Worm (Caenorhabditis elegans) whole organism, mixed stage, embryonic: Measurements from ENCODE around the gene glb-23.

Experiments used
- M03D4.4 ChIP-seq: sonication (generic microtip); optimal IDR thresholded peaks from 2 replicates; lab custom pipeline; 2017; ENCODE audit warnings: mild to moderate bottlenecking, missing genetic modification characterization, missing compliant biosample characterization
- bed-3 ChIP-seq: fragments of 200-800 bp; sonication (Bioruptor generic); optimal IDR thresholded peaks from 3 replicates; lab custom pipeline; 2018; ENCODE audit warnings: mild to moderate bottlenecking, missing genetic modification characterization, moderate library complexity, missing compliant biosample characterization
- blmp-1 ChIP-seq: fragments of 150-350 bp; optimal IDR thresholded peaks from 2 replicates; lab custom pipeline; 2014; ENCODE audit warnings: missing biosample characterization, missing genetic modification characterization
- ceh-39 ChIP-seq: fragments of 150-350 bp; optimal IDR thresholded peaks from 2 replicates; lab custom pipeline; 2014; ENCODE audit warnings: missing biosample characterization, missing genetic modification characterization
- ceh-43 ChIP-seq: fragments of 200-800 bp; sonication (Bioruptor generic); optimal IDR thresholded peaks from 2 replicates; lab custom pipeline; 2018; ENCODE audit warnings: mild to moderate bottlenecking, missing genetic modification characterization, moderate library complexity, missing compliant biosample characterization
- ces-1 ChIP-seq: fragments of 150-350 bp; optimal IDR thresholded peaks from 2 replicates; lab custom pipeline; 2014; ENCODE audit warnings: missing biosample characterization, missing genetic modification reagents, missing genetic modification characterization
- cnd-1 ChIP-seq: fragments of 200-800 bp; sonication (Bioruptor generic); optimal IDR thresholded peaks from 2 replicates; lab custom pipeline; 2018; ENCODE audit warnings: mild to moderate bottlenecking, missing genetic modification characterization, missing compliant biosample characterization
- drap-1 ChIP-seq: fragments of 200-800 bp; sonication (Bioruptor generic); optimal IDR thresholded peaks from 3 replicates; lab custom pipeline; 2018; ENCODE audit warnings: mild to moderate bottlenecking, missing genetic modification characterization, missing compliant biosample characterization
- elt-1 ChIP-seq: sonication (generic microtip); optimal IDR thresholded peaks from 2 replicates; lab custom pipeline; 2017; ENCODE audit warnings: missing genetic modification characterization, mild to moderate bottlenecking, missing compliant biosample characterization, antibody characterized with exemption, moderate library complexity, borderline replicate concordance; ENCODE audit not compliant: insufficient read depth
- flh-1 ChIP-seq: fragments of 200-800 bp; sonication (Bioruptor generic); optimal IDR thresholded peaks from 2 replicates; lab custom pipeline; 2018; ENCODE audit warnings: mild to moderate bottlenecking, missing genetic modification characterization, moderate library complexity, missing compliant biosample characterization
- ham-2 ChIP-seq: fragments of 200-800 bp; sonication (Bioruptor generic); optimal IDR thresholded peaks from 2 replicates; lab custom pipeline; 2018; ENCODE audit warnings: mild to moderate bottlenecking, missing genetic modification characterization, missing compliant biosample characterization
- hlh-1 ChIP-seq: fragments of 150-350 bp; optimal IDR thresholded peaks from 2 replicates; lab custom pipeline; 2014; ENCODE audit warnings: missing biosample characterization, missing genetic modification reagents, missing genetic modification characterization
- lin-13 ChIP-seq: fragments of 150-350 bp; optimal IDR thresholded peaks from 2 replicates; lab custom pipeline; 2014; ENCODE audit warnings: missing biosample characterization, missing genetic modification characterization
- lin-32 ChIP-seq: fragments of 200-800 bp; sonication (Bioruptor generic); optimal IDR thresholded peaks from 2 replicates; lab custom pipeline; 2018; ENCODE audit warnings: mild to moderate bottlenecking, missing genetic modification characterization, missing compliant biosample characterization
- lsy-2 ChIP-seq: fragments of 150-350 bp; optimal IDR thresholded peaks from 2 replicates; lab custom pipeline; 2014; ENCODE audit warnings: missing biosample characterization, missing genetic modification characterization
- mab-5 ChIP-seq: fragments of 150-350 bp; optimal IDR thresholded peaks from 2 replicates; lab custom pipeline; 2014; ENCODE audit warnings: missing biosample characterization, missing genetic modification characterization
- mep-1 ChIP-seq: fragments of 150-350 bp; optimal IDR thresholded peaks from 2 replicates; lab custom pipeline; 2017; ENCODE audit warnings: missing biosample characterization, missing genetic modification reagents, missing genetic modification characterization, inconsistent platforms
- mls-2 ChIP-seq: sonication (generic microtip); optimal IDR thresholded peaks from 2 replicates; lab custom pipeline; 2016; ENCODE audit warnings: mild to moderate bottlenecking, missing genetic modification characterization, moderate library complexity, missing compliant biosample characterization
- nhr-12 ChIP-seq: fragments of 150-350 bp; optimal IDR thresholded peaks from 2 replicates; lab custom pipeline; 2014; ENCODE audit warnings: missing biosample characterization, missing genetic modification characterization
- nhr-2 ChIP-seq: fragments of 150-350 bp; optimal IDR thresholded peaks from 2 replicates; lab custom pipeline; 2014; ENCODE audit warnings: missing biosample characterization, missing genetic modification characterization
- nhr-237 ChIP-seq: fragments of 150-350 bp; optimal IDR thresholded peaks from 2 replicates; lab custom pipeline; 2014; ENCODE audit warnings: missing biosample characterization, missing genetic modification characterization
- nhr-76 ChIP-seq: sonication (generic microtip); optimal IDR thresholded peaks from 2 replicates; lab custom pipeline; 2017; ENCODE audit warnings: missing biosample characterization, missing genetic modification characterization
- pha-4 ChIP-seq: fragments of 150-350 bp; optimal IDR thresholded peaks from 2 replicates; lab custom pipeline; 2018; ENCODE audit warnings: missing biosample characterization, missing genetic modification reagents, missing genetic modification characterization
- sem-2 ChIP-seq: fragments of 200-800 bp; sonication (Bioruptor generic); optimal IDR thresholded peaks from 2 replicates; lab custom pipeline; 2018; ENCODE audit warnings: mild to moderate bottlenecking, missing genetic modification characterization, missing compliant biosample characterization
- snpc-4 ChIP-seq: fragments of 150-350 bp; optimal IDR thresholded peaks from 2 replicates; lab custom pipeline; 2014; ENCODE audit warnings: missing biosample characterization, missing genetic modification characterization
- sptf-1 ChIP-seq: sonication (generic microtip); optimal IDR thresholded peaks from 2 replicates; lab custom pipeline; 2017; ENCODE audit warnings: mild to moderate bottlenecking, missing genetic modification characterization, moderate library complexity, missing compliant biosample characterization
- tbx-8 ChIP-seq: fragments of 200-800 bp; sonication (Bioruptor generic); optimal IDR thresholded peaks from 2 replicates; lab custom pipeline; 2018; ENCODE audit warnings: mild to moderate bottlenecking, missing genetic modification characterization, moderate library complexity, missing compliant biosample characterization
- unc-120 ChIP-seq: sonication (generic microtip); optimal IDR thresholded peaks from 2 replicates; lab custom pipeline; 2017; ENCODE audit warnings: missing genetic modification characterization, missing compliant biosample characterization; ENCODE audit not compliant: poor library complexity, severe bottlenecking
- unc-39 ChIP-seq: fragments of 150-350 bp; optimal IDR thresholded peaks from 2 replicates; lab custom pipeline; 2014; ENCODE audit warnings: missing biosample characterization, missing genetic modification characterization
- unc-62 ChIP-seq: fragments of 150-350 bp; optimal IDR thresholded peaks from 2 replicates; lab custom pipeline; 2014; ENCODE audit warnings: missing biosample characterization, missing genetic modification reagents, missing genetic modification characterization
- zip-8 ChIP-seq: fragments of 150-350 bp; optimal IDR thresholded peaks from 2 replicates; lab custom pipeline; 2014; ENCODE audit warnings: missing biosample characterization, missing genetic modification characterization

Gene glb-23

ce11 chrIV:7191745-7192144, 27.6 kb downstream of the glb-23 start, which contains the start of gene R13A1.5:
R13A1.5 (minus strand) TSS chrIV:7191845.
- TF ChIP-seq mep-1 (tag; lab: Kevin White, UChicago) = no peak
- TF ChIP-seq M03D4.4 = no peak
- TF ChIP-seq ham-2 = no peak
- no peak for TF ChIP-seq sptf-1 (tag; lab: Kevin White, UChicago)
- TF ChIP-seq lin-32 = no peak
- TF ChIP-seq blmp-1 (tag; lab: Kevin White, UChicago) = no peak
- TF ChIP-seq zip-8 = no peak
- TF ChIP-seq nhr-12 (tag; lab: Kevin White, UChicago) = no peak
- TF ChIP-seq hlh-1 (tag; lab: Kevin White, UChicago) = no peak
- TF ChIP-seq lsy-2 (tag; lab: Kevin White, UChicago) = no peak
- TF ChIP-seq nhr-76 (tag; lab: Kevin White, UChicago) = no peak
- TF ChIP-seq drap-1 (GFP tag; lab: Kevin White, UChicago) = no peak
- TF ChIP-seq sem-2 (GFP tag; lab: Kevin White, UChicago) = no peak

DNA sequence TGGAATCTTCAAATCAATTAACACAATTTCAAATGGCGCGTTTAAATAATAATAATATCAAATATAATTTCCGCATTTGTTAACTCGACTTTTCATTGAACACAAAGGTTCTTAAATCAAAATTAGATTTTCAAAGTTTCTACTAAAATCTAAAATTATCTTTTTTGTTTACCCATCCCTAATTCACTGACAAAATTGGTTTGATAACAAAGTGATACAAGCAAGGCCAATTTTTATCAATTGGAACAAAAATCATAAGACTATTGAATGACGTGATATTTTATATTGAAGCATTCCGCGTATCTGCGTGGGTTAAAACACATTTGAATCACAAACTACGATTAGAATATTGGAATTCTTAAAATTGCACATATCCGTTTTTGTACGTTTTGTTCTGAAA, 28.9 kb downstream of the glb-23 start:
- TF ChIP-seq mab-5 (tag; lab: Kevin White, UChicago) (no peak), pha-4 (tag; lab: Kevin White, UChicago) (no peak), nhr-76 (tag; lab: Kevin White, UChicago) (no peak), unc-120 (tag; lab: Kevin White, UChicago) (no peak), elt-1 (tag; lab: Kevin White, UChicago) (no peak), snpc-4 (tag; lab: Kevin White, UChicago) (no peak), ces-1 (GFP tag; lab: Kevin White, UChicago) (no peak), drap-1 (GFP tag; lab: Kevin White, UChicago) (no peak), unc-39 (tag; lab: Kevin White, UChicago) (no peak), tbx-8 (GFP tag; lab: Kevin White, UChicago) (no peak), hlh-1 (tag; lab: Kevin White, UChicago) (no peak), ceh-43 (GFP tag; lab: Kevin White, UChicago) (no peak), mls-2 (tag; lab: Kevin White, UChicago) (no peak), sem-2 (GFP tag; lab: Kevin White, UChicago) (no peak), nhr-237 (no peak), blmp-1 (tag; lab: Kevin White, UChicago) (no peak), M03D4.4 (no peak), ceh-39 (tag; lab: Kevin White, UChicago) (no peak), lin-13 (tag; lab: Kevin White, UChicago) (no peak), flh-1 (GFP tag; lab: Kevin White, UChicago) (no peak)
- TF ChIP-seq, all 35 proteins: peak for 0

- no peak for TF ChIP-seq lsy-2 (tag; lab: Kevin White, UChicago)
- TF ChIP-seq ces-1 (GFP tag; lab: Kevin White, UChicago) = peak; percentile 69
- TF ChIP-seq bed-3 = no peak
- no peak for TF ChIP-seq pha-4 (tag; lab: Kevin White, UChicago)
- no peak for TF ChIP-seq flh-1 (GFP tag; lab: Kevin White, UChicago)
- no peak for TF ChIP-seq unc-120 (tag; lab: Kevin White, UChicago)
- no peak for TF ChIP-seq nhr-12 (tag; lab: Kevin White, UChicago)
- no peak for TF ChIP-seq snpc-4 (tag; lab: Kevin White, UChicago)
- no peak for TF ChIP-seq M03D4.4
These were observed 30.5 kb downstream of the glb-23 start, which contains the start of gene srlf-7 for ce11 chrIV:7188528-7189422. srlf-7 (plus strand) TSS chrIV:7189287.

ce11 chrIV:7188030-7188429, 31.3 kb downstream of the glb-23 start, which contains the start of gene C42D4.13:
C42D4.13 (minus strand) TSS chrIV:7188130.
- TF ChIP-seq nhr-2 (tag; lab: Kevin White, UChicago) (no peak), hlh-1 (tag; lab: Kevin White, UChicago) (no peak), ceh-39 (tag; lab: Kevin White, UChicago) (no peak), unc-62 (GFP tag; lab: Kevin White, UChicago) (no peak), mep-1 (tag; lab: Kevin White, UChicago) (no peak), blmp-1 (tag; lab: Kevin White, UChicago) (no peak), tbx-8 (GFP tag; lab: Kevin White, UChicago) (no peak), mls-2 (tag; lab: Kevin White, UChicago) (no peak), drap-1 (GFP tag; lab: Kevin White, UChicago) (no peak), elt-1 (tag; lab: Kevin White, UChicago) (no peak), cnd-1 (no peak), bed-3 (no peak)
- TF ChIP-seq, all 35 proteins: peak for 0
